ENCODE assay signal across 6 worm cellular contexts in the genomic region with DNA sequence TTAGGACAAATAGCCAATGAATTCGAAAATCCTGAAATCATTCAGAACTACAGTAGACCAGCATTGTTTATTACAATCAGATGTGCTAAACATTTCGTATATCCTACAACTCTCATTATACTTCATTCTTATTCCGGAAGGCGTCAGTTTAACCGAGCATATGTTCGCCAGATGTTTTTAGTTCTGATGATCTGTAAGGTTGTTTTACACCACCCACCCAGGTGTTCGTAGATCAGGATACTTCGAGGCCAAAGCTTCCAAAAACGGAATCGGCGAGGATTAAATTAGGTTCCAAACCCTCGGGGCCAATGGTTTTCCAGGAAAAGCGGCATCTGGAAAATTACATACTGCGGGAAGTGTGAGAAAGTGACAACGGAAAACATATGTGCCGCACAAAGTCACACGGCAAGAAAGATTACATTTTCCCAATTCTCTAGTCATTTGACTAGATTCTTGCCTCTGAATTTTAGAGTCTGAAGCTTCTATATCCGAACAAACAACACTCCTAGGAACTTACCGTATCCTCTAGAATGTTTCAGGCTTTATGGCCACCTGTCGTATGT.
TF ChIP-seq lines count a peak whose summit lies in the region.

No protein-coding gene starts in this region.

TF ChIP-seq in whole organism, L1 larva, 84 proteins besides CTCF, POLR2A, EP300 and RAD21 (continues in another document):
- TF ChIP-seq nhr-85 (tag; lab: Kevin White, UChicago) (peak; percentile 42), nhr-71 (tag; optimal IDR thresholded peaks at IDR 0.05; lab: Kevin White, UChicago) (peak; percentile 69), unc-62 (GFP tag; optimal IDR thresholded peaks at IDR 0.05; lab: Kevin White, UChicago) (no peak), nhr-47 (tag; optimal IDR thresholded peaks at IDR 0.05; lab: Kevin White, UChicago) (peak; percentile 27), snpc-4 (tag; optimal IDR thresholded peaks at IDR 0.05; lab: Kevin White, UChicago) (no peak), blmp-1 (tag; optimal IDR thresholded peaks at IDR 0.05; lab: Kevin White, UChicago) (no peak), dsc-1 (tag; optimal IDR thresholded peaks at IDR 0.05; lab: Kevin White, UChicago) (peak; percentile 94), efl-1 (optimal IDR thresholded peaks at IDR 0.05; lab: Kevin White, UChicago) (no peak), efl-1 (GFP tag; optimal IDR thresholded peaks at IDR 0.05 in 1 of 2; lab: Kevin White, UChicago) (peak in 1 of 2 experiments; percentile 37), skn-1 (tag; optimal IDR thresholded peaks at IDR 0.05; lab: Kevin White, UChicago) (no peak), ztf-4 (tag; optimal IDR thresholded peaks at IDR 0.05; lab: Kevin White, UChicago) (peak; percentile 11), zip-4 (GFP tag; optimal IDR thresholded peaks at IDR 0.05; lab: Kevin White, UChicago) (no peak), alr-1 (tag; optimal IDR thresholded peaks at IDR 0.05; lab: Kevin White, UChicago; ENCODE audit: borderline replicate concordance) (no peak), fkh-4 (tag; optimal IDR thresholded peaks at IDR 0.05; lab: Kevin White, UChicago; ENCODE audit: borderline replicate concordance) (peak; percentile 84)

TF ChIP-seq in whole organism, L2 larva, 48 proteins besides CTCF, POLR2A, EP300 and RAD21:
- peak in 1 of 2 experiments; percentile 26 for TF ChIP-seq lsy-2 (tag; optimal IDR thresholded peaks at IDR 0.05; lab: Kevin White, UChicago)
- TF ChIP-seq nhr-25 (tag; optimal IDR thresholded peaks at IDR 0.05; lab: Kevin White, UChicago): no peak
- peak; percentile 14 for TF ChIP-seq lin-11 (tag; optimal IDR thresholded peaks at IDR 0.05; lab: Kevin White, UChicago)
- TF ChIP-seq sma-9 (GFP tag; optimal IDR thresholded peaks at IDR 0.05; lab: Kevin White, UChicago): peak; percentile 29
- no peak for TF ChIP-seq sma-9 (tag; optimal IDR thresholded peaks at IDR 0.05; lab: Kevin White, UChicago)

TF ChIP-seq in whole organism, L3 larva, 47 proteins besides CTCF, POLR2A, EP300 and RAD21:
- TF ChIP-seq ceh-82 (tag; optimal IDR thresholded peaks at IDR 0.05; lab: Kevin White, UChicago) (no peak), nhr-11 (tag; optimal IDR thresholded peaks at IDR 0.05; lab: Kevin White, UChicago) (peak; percentile 54), zag-1 (tag; optimal IDR thresholded peaks at IDR 0.05; lab: Kevin White, UChicago) (no peak), daf-12 (tag; optimal IDR thresholded peaks at IDR 0.05; lab: Kevin White, UChicago) (no peak), egl-27 (tag; optimal IDR thresholded peaks at IDR 0.05; lab: Kevin White, UChicago) (no peak)

TF ChIP-seq in whole organism, L4 larva, 104 proteins besides CTCF, POLR2A, EP300 and RAD21:
- TF ChIP-seq zip-11 (GFP tag; IDR thresholded peaks at IDR 0.05; lab: Robert Waterston, UW) (no peak), lsy-2 (tag; optimal IDR thresholded peaks at IDR 0.05; lab: Kevin White, UChicago) (no peak), hlh-30 (tag; optimal IDR thresholded peaks at IDR 0.05; lab: Kevin White, UChicago; ENCODE audit: insufficient read depth) (peak; percentile 28), ceh-62 (tag; optimal IDR thresholded peaks at IDR 0.05; lab: Kevin White, UChicago) (no peak), egl-43 (GFP tag; IDR thresholded peaks at IDR 0.05; lab: Robert Waterston, UW) (0 out of 2 replicates have a peak, but pooled peaks have one; percentile 29), hlh-11 (tag; optimal IDR thresholded peaks at IDR 0.05; lab: Kevin White, UChicago) (no peak), daf-16 (GFP tag; optimal IDR thresholded peaks at IDR 0.05; lab: Kevin White, UChicago) (no peak), daf-16 (tag; optimal IDR thresholded peaks at IDR 0.05; lab: Kevin White, UChicago) (no peak), nhr-25 (tag; optimal IDR thresholded peaks at IDR 0.05; lab: Kevin White, UChicago; ENCODE audit: borderline replicate concordance, insufficient read depth) (no peak), lim-7 (GFP tag; IDR thresholded peaks at IDR 0.05; lab: Robert Waterston, UW) (no peak), nhr-11 (tag; optimal IDR thresholded peaks at IDR 0.05; lab: Kevin White, UChicago) (peak; percentile 76), dpl-1 (GFP tag; optimal IDR thresholded peaks at IDR 0.05; lab: Kevin White, UChicago) (no peak), ceh-20 (GFP tag; IDR thresholded peaks at IDR 0.05; lab: Robert Waterston, UW) (no peak), mxl-2 (GFP tag; conservative IDR thresholded peaks at IDR 0.05; lab: Robert Waterston, UW) (no peak), sdz-12 (GFP tag; optimal IDR thresholded peaks at IDR 0.05; lab: Kevin White, UChicago) (no peak), aha-1 (tag; lab: Kevin White, UChicago) (peak; percentile 95), nhr-102 (tag; optimal IDR thresholded peaks at IDR 0.05; lab: Kevin White, UChicago) (no peak), dmd-9 (GFP tag; IDR thresholded peaks at IDR 0.05; lab: Robert Waterston, UW) (no peak)

TF ChIP-seq in whole organism, late embryonic, 69 proteins besides CTCF, POLR2A, EP300 and RAD21:
- no peak for TF ChIP-seq dmd-4 (tag; optimal IDR thresholded peaks at IDR 0.05; lab: Kevin White, UChicago; ENCODE audit: borderline replicate concordance)
- no peak for TF ChIP-seq fkh-6 (tag; optimal IDR thresholded peaks at IDR 0.05; lab: Kevin White, UChicago)
- TF ChIP-seq pros-1 (tag; optimal IDR thresholded peaks at IDR 0.05; lab: Kevin White, UChicago): no peak
- TF ChIP-seq hlh-8 (tag; optimal IDR thresholded peaks at IDR 0.05; lab: Kevin White, UChicago): peak; percentile 96

TF ChIP-seq in whole organism, mixed stage, embryonic, 35 proteins besides CTCF, POLR2A, EP300 and RAD21:
- TF ChIP-seq lin-13 (tag; optimal IDR thresholded peaks at IDR 0.05; lab: Kevin White, UChicago): no peak
- no peak for TF ChIP-seq ces-1 (GFP tag; optimal IDR thresholded peaks at IDR 0.05; lab: Kevin White, UChicago)
- no peak for TF ChIP-seq cnd-1 (tag; optimal IDR thresholded peaks at IDR 0.05; lab: Kevin White, UChicago)
- no peak for TF ChIP-seq ceh-39 (tag; optimal IDR thresholded peaks at IDR 0.05; lab: Kevin White, UChicago)
- no peak for TF ChIP-seq unc-62 (GFP tag; optimal IDR thresholded peaks at IDR 0.05; lab: Kevin White, UChicago)
- TF ChIP-seq hlh-1 (tag; optimal IDR thresholded peaks at IDR 0.05; lab: Kevin White, UChicago): peak; percentile 64
- TF ChIP-seq ham-2 (GFP tag; optimal IDR thresholded peaks at IDR 0.05; lab: Kevin White, UChicago): no peak
- TF ChIP-seq mab-5 (tag; optimal IDR thresholded peaks at IDR 0.05; lab: Kevin White, UChicago): no peak
- TF ChIP-seq nhr-12 (tag; optimal IDR thresholded peaks at IDR 0.05; lab: Kevin White, UChicago): no peak
- no peak for TF ChIP-seq mep-1 (tag; optimal IDR thresholded peaks at IDR 0.05; lab: Kevin White, UChicago)
- no peak for TF ChIP-seq blmp-1 (tag; optimal IDR thresholded peaks at IDR 0.05; lab: Kevin White, UChicago)
- no peak for TF ChIP-seq M03D4.4 (tag; optimal IDR thresholded peaks at IDR 0.05; lab: Kevin White, UChicago)
- no peak for TF ChIP-seq unc-39 (tag; optimal IDR thresholded peaks at IDR 0.05; lab: Kevin White, UChicago)
- TF ChIP-seq tbx-8 (GFP tag; optimal IDR thresholded peaks at IDR 0.05; lab: Kevin White, UChicago): no peak
- no peak for TF ChIP-seq lsy-2 (tag; optimal IDR thresholded peaks at IDR 0.05; lab: Kevin White, UChicago)
- peak; percentile 52 for TF ChIP-seq lin-32 (GFP tag; optimal IDR thresholded peaks at IDR 0.05; lab: Kevin White, UChicago)
TF ChIP-seq in whole organism, mixed stage, embryonic: peak in this region for 2.
